Fruit fly (Drosophila melanogaster): Measurements from ENCODE around the gene CG17075.

CG17075 gene

DNA sequence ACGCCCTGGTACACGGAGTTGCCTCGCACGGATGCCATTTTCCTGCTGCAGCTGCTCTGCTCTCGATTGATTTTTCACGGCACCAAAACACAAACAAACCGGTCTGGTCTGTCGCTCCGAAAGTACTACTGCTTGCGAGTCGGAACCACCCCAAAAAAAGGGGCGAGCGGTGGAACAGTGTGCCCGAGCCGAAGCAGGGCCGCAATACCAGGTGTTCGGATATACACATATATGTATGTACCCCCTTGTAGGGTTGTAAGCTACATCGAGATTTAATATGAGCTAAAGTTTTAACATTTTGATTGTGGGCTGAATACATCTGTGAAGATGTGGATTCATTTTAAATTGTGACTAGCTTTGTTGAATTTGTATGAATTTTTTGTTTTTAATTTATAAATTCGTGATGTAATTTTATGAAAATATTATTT, 18.3 kb upstream of the CG17075 start (continued):
- TF ChIP-seq E2f1 (GFP tag; IDR thresholded peaks at IDR 0.05) = no peak
- no peak for TF ChIP-seq CG1529 (GFP tag; optimal IDR thresholded peaks at IDR 0.05)
- TF ChIP-seq CG6683 (GFP tag; optimal IDR thresholded peaks at IDR 0.05) = no peak
- TF ChIP-seq CG1602 (GFP tag; optimal IDR thresholded peaks at IDR 0.05) = no peak
- TF ChIP-seq Ada2b (GFP tag; IDR thresholded peaks at IDR 0.05) = no peak
- TF ChIP-seq Deaf1 (tag; optimal IDR thresholded peaks at IDR 0.05) = peak; percentile 70
- no peak for TF ChIP-seq CG12744 (GFP tag; optimal IDR thresholded peaks at IDR 0.05)
- TF ChIP-seq pho (GFP tag; optimal IDR thresholded peaks at IDR 0.05) = peak; percentile 22
- TF ChIP-seq CG31365 (tag; optimal IDR thresholded peaks at IDR 0.05) = peak; percentile 91
- no peak for TF ChIP-seq Usf (GFP tag; optimal IDR thresholded peaks at IDR 0.05)
- peak; percentile 52 for TF ChIP-seq CG17359 (tag; optimal IDR thresholded peaks at IDR 0.05)
- no peak for TF ChIP-seq emc (GFP tag; optimal IDR thresholded peaks at IDR 0.05)
- 0 out of 2 replicates have a peak, but pooled peaks have one; percentile 29 for TF ChIP-seq CG5953 (GFP tag; IDR thresholded peaks at IDR 0.05)
- TF ChIP-seq eve (GFP tag; optimal IDR thresholded peaks at IDR 0.05) = no peak
- no peak for TF ChIP-seq pan (optimal IDR thresholded peaks at IDR 0.05)
- no peak for TF ChIP-seq pan (GFP tag; optimal IDR thresholded peaks at IDR 0.05 in 1 of 2, IDR thresholded peaks at IDR 0.05 in 1 of 2)
- peak; percentile 59 for TF ChIP-seq CG10267 (tag; optimal IDR thresholded peaks at IDR 0.05)
- TF ChIP-seq dm (GFP tag; optimal IDR thresholded peaks at IDR 0.05) = peak; percentile 8
- TF ChIP-seq ac (GFP tag; optimal IDR thresholded peaks at IDR 0.05) = peak; percentile 19
- TF ChIP-seq sqz (GFP tag; optimal IDR thresholded peaks at IDR 0.05) = no peak
- TF ChIP-seq trh (GFP tag; optimal IDR thresholded peaks at IDR 0.05) = no peak
- no peak for TF ChIP-seq CG10462 (GFP tag; optimal IDR thresholded peaks at IDR 0.05)
- no peak for TF ChIP-seq CG1832 (GFP tag; optimal IDR thresholded peaks at IDR 0.05)
- TF ChIP-seq bsh (GFP tag; optimal IDR thresholded peaks at IDR 0.05) = peak in 1 of 2 experiments; percentile 60
- no peak for TF ChIP-seq croc (GFP tag; conservative IDR thresholded peaks at IDR 0.05)
- peak; percentile 18 for TF ChIP-seq CG9437 (GFP tag; optimal IDR thresholded peaks at IDR 0.05)
- TF ChIP-seq CG11093 (GFP tag; IDR thresholded peaks at IDR 0.05) = no peak
- 0 out of 3 replicates have a peak, but pooled peaks have one; percentile 29 for TF ChIP-seq ken (GFP tag; IDR thresholded peaks at IDR 0.05)
- TF ChIP-seq sisA (GFP tag; IDR thresholded peaks at IDR 0.05) = no peak
- no peak; the same call in 2 of the 3 replicates for TF ChIP-seq CG14050 (GFP tag; IDR thresholded peaks at IDR 0.05)
- peak; percentile 43 for TF ChIP-seq Dref (GFP tag; IDR thresholded peaks at IDR 0.05)
- no peak for TF ChIP-seq CG8359 (GFP tag; optimal IDR thresholded peaks at IDR 0.05; ENCODE audit: borderline replicate concordance)
- no peak for TF ChIP-seq tll (GFP tag; optimal IDR thresholded peaks at IDR 0.05)
- TF ChIP-seq CG10959 (GFP tag; IDR thresholded peaks at IDR 0.05) = no peak
- peak; percentile 17 for TF ChIP-seq CG10209 (GFP tag; optimal IDR thresholded peaks at IDR 0.05)
- peak; percentile 84 for TF ChIP-seq sens (GFP tag)
- no peak; the same call in 1 of the 2 replicates for TF ChIP-seq CG31441 (GFP tag; IDR thresholded peaks at IDR 0.05)
- no peak for TF ChIP-seq CG7928 (GFP tag; optimal IDR thresholded peaks at IDR 0.05)
- no peak for TF ChIP-seq dimm (GFP tag; IDR thresholded peaks at IDR 0.05)
- TF ChIP-seq unc-4 (GFP tag; IDR thresholded peaks at IDR 0.05; ENCODE audit: partially characterized antibody) = peak; percentile 43; the same call in 1 of the 2 replicates

DNA sequence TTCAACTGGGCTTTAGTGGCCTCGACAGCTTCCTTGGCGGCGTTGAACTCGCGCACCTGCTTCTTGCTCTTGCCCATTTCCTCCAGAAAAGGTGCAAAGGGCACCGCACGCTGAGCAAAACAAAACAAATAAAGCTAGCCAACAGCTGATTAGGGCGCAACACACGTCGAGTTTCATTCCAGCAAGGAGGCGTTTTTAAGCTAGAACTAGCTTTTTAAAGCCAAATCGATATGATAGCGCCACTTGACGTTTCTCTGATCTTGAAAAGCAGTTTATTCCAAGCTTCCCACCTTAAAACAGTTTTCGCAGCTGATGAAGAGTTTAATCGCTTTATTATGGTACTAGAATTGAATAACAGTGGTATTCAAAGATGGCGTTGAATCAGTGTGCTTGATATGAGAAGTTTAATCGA, 15.8 kb upstream of the CG17075 start, which contains the start of gene CG11601:
Gene CG11601, minus strand, starts transcription at position 199 of the 412 bp plus-strand sequence.
- peak; percentile 33 for TF ChIP-seq maf-S (GFP tag; optimal IDR thresholded peaks at IDR 0.05)
- TF ChIP-seq gt (GFP tag; IDR thresholded peaks at IDR 0.05) = no peak
- 0 out of 3 replicates have a peak, but pooled peaks have one; percentile 25 for TF ChIP-seq CG11695 (GFP tag; IDR thresholded peaks at IDR 0.05)
- no peak for TF ChIP-seq jumu (GFP tag; optimal IDR thresholded peaks at IDR 0.05)
- TF ChIP-seq Dfd (GFP tag; optimal IDR thresholded peaks at IDR 0.05) = no peak
- no peak for TF ChIP-seq CG16779 (GFP tag; IDR thresholded peaks at IDR 0.05)
- peak; percentile 31 for TF ChIP-seq CG10543 (GFP tag; optimal IDR thresholded peaks at IDR 0.05)
- peak; percentile 21 for TF ChIP-seq gro (GFP tag; optimal IDR thresholded peaks at IDR 0.05)
- no peak for TF ChIP-seq CG4404 (GFP tag; IDR thresholded peaks at IDR 0.05)
- no peak for TF ChIP-seq CG4617 (GFP tag; optimal IDR thresholded peaks at IDR 0.05; ENCODE audit: borderline replicate concordance)
- TF ChIP-seq Mad (GFP tag; optimal IDR thresholded peaks at IDR 0.05) = peak; percentile 26
- TF ChIP-seq Hr39 (optimal IDR thresholded peaks at IDR 0.05) = no peak
- peak; percentile 71 for TF ChIP-seq pzg (GFP tag; optimal IDR thresholded peaks at IDR 0.05)
- no peak for TF ChIP-seq wek (GFP tag; optimal IDR thresholded peaks at IDR 0.05)
